Fruit fly (Drosophila melanogaster): ENCODE measurements around the gene CG10254.

- TF ChIP-seq Gug (GFP tag; IDR thresholded peaks at IDR 0.05) (no peak), Hr39 (GFP tag; optimal IDR thresholded peaks at IDR 0.05) (no peak)
These were observed 39.3 kb downstream of the CG10254 start for dm6 chr3R:23655501-23655900.

Data from whole organism, prepupa.